Worm (Caenorhabditis elegans) whole organism, young adult: ENCODE measurements around the gene C18D4.3.

Experiments
- F22D6.2 ChIP-seq: sonication (generic microtip); optimal IDR thresholded peaks from 2 replicates; lab custom pipeline; 2016; ENCODE audit warnings: mild to moderate bottlenecking, missing genetic modification characterization, missing compliant biosample characterization
- F49E8.2 ChIP-seq: sonication (generic microtip); optimal IDR thresholded peaks from 3 replicates; lab custom pipeline; 2017; ENCODE audit warnings: missing genetic modification characterization, mild to moderate bottlenecking, missing compliant biosample characterization, antibody characterized with exemption, moderate library complexity; ENCODE audit not compliant: insufficient read depth
- ama-1 ChIP-seq, 3 experiments: fragments of 150-350 bp in 1 of 3; sonication (generic microtip) in 2 of 3; optimal IDR thresholded peaks; 2 replicates each; lab custom pipeline; 2014 to 2018; ENCODE audit warnings: missing biosample characterization in 2 of 3, missing genetic modification characterization in 2 of 3, missing genetic modification reagents in 2 of 3
- ccch-3 ChIP-seq: fragments of 200-800 bp; sonication (Bioruptor generic); optimal IDR thresholded peaks from 2 replicates; lab custom pipeline; 2018; ENCODE audit warnings: mild to moderate bottlenecking, missing genetic modification characterization, missing compliant biosample characterization
- dpff-1 ChIP-seq: sonication (generic microtip); optimal IDR thresholded peaks from 2 replicates; lab custom pipeline; 2017; ENCODE audit warnings: mild to moderate bottlenecking, missing genetic modification characterization, missing compliant biosample characterization
- egrh-3 ChIP-seq: fragments of 200-800 bp; sonication (Bioruptor generic); IDR thresholded peaks from 2 replicates; pipeline ENCODE4 v1.3.6; 2022; ENCODE audit warnings: missing genetic modification reagents, missing genetic modification characterization, missing compliant biosample characterization
- hlh-12 ChIP-seq: sonication (generic microtip); optimal IDR thresholded peaks from 2 replicates; lab custom pipeline; 2016; ENCODE audit warnings: missing genetic modification characterization, missing compliant biosample characterization
- lin-40 ChIP-seq: sonication (generic microtip); optimal IDR thresholded peaks from 2 replicates; lab custom pipeline; 2016; ENCODE audit warnings: missing genetic modification characterization, mild to moderate bottlenecking, missing compliant biosample characterization, missing genotype, missing genetic modification reagents
- madf-8 ChIP-seq: fragments of 200-800 bp; sonication (Bioruptor generic); conservative IDR thresholded peaks from 2 replicates; pipeline ENCODE4 v1.3.6; 2022; ENCODE audit warnings: missing genetic modification reagents, missing genetic modification characterization, missing compliant biosample characterization
- ztf-3 ChIP-seq: fragments of 200-800 bp; sonication (Bioruptor generic); optimal IDR thresholded peaks from 2 replicates; lab custom pipeline; 2018; ENCODE audit warnings: mild to moderate bottlenecking, missing genetic modification characterization, missing compliant biosample characterization

DNA sequence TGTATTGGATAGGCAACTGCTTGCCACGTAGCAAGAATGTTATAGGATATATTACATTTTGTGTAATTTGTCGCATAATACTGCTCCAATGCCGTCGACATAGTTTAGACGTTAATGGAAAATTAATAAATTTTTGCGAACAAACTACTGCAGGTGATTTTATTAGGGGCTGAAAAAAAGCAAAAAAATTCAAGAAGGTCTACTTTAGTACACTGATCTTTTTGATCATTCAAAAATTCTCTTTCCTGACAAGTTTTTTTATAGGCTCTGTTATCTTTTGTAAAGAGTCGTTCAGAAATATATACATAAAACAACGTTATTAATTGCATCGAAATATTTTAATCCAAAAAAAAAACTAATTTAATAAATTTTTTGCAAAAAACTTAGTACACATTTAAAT, 47.5 kb downstream of the C18D4.3 start, which contains the start of gene srh-111:
- no peak for TF ChIP-seq hlh-12 (tag; lab: Kevin White, UChicago)
- no peak for TF ChIP-seq dpff-1 (tag; lab: Kevin White, UChicago)
- TF ChIP-seq madf-8 (GFP tag; lab: Robert Waterston, UW), result no peak
- no peak for TF ChIP-seq ama-1 (optimal IDR thresholded peaks at IDR 0.05; lab: Kevin White, UChicago)
- TF ChIP-seq ama-1 (GFP tag; optimal IDR thresholded peaks at IDR 0.05; lab: Kevin White, UChicago), result no peak
- no peak for TF ChIP-seq F49E8.2
- TF ChIP-seq lin-40 (tag; lab: Kevin White, UChicago), result no peak
- TF ChIP-seq F22D6.2 (tag; lab: Kevin White, UChicago), result no peak
- no peak for TF ChIP-seq egrh-3 (GFP tag; lab: Robert Waterston, UW)
- no peak for TF ChIP-seq ztf-3
- no peak for TF ChIP-seq ccch-3 (GFP tag; lab: Kevin White, UChicago)
